Worm (Caenorhabditis elegans) whole organism, mixed stage, embryonic: ENCODE data around the gene T25G12.3.

Experiments used
- M03D4.4 ChIP-seq: sonication (generic microtip); optimal IDR thresholded peaks from 2 replicates; lab custom pipeline; 2017; ENCODE audit warnings: mild to moderate bottlenecking, missing genetic modification characterization, missing compliant biosample characterization
- bed-3 ChIP-seq: fragments of 200-800 bp; sonication (Bioruptor generic); optimal IDR thresholded peaks from 3 replicates; lab custom pipeline; 2018; ENCODE audit warnings: mild to moderate bottlenecking, missing genetic modification characterization, moderate library complexity, missing compliant biosample characterization
- blmp-1 ChIP-seq: fragments of 150-350 bp; optimal IDR thresholded peaks from 2 replicates; lab custom pipeline; 2014; ENCODE audit warnings: missing biosample characterization, missing genetic modification characterization
- ceh-39 ChIP-seq: fragments of 150-350 bp; optimal IDR thresholded peaks from 2 replicates; lab custom pipeline; 2014; ENCODE audit warnings: missing biosample characterization, missing genetic modification characterization
- ceh-43 ChIP-seq: fragments of 200-800 bp; sonication (Bioruptor generic); optimal IDR thresholded peaks from 2 replicates; lab custom pipeline; 2018; ENCODE audit warnings: mild to moderate bottlenecking, missing genetic modification characterization, moderate library complexity, missing compliant biosample characterization
- ceh-83 ChIP-seq: fragments of 200-800 bp; sonication (Bioruptor generic); optimal IDR thresholded peaks from 2 replicates; lab custom pipeline; 2018; ENCODE audit warnings: mild to moderate bottlenecking, missing genetic modification characterization, missing compliant biosample characterization
- ces-1 ChIP-seq: fragments of 150-350 bp; optimal IDR thresholded peaks from 2 replicates; lab custom pipeline; 2014; ENCODE audit warnings: missing biosample characterization, missing genetic modification reagents, missing genetic modification characterization
- cnd-1 ChIP-seq: fragments of 200-800 bp; sonication (Bioruptor generic); optimal IDR thresholded peaks from 2 replicates; lab custom pipeline; 2018; ENCODE audit warnings: mild to moderate bottlenecking, missing genetic modification characterization, missing compliant biosample characterization
- drap-1 ChIP-seq: fragments of 200-800 bp; sonication (Bioruptor generic); optimal IDR thresholded peaks from 3 replicates; lab custom pipeline; 2018; ENCODE audit warnings: mild to moderate bottlenecking, missing genetic modification characterization, missing compliant biosample characterization
- elt-1 ChIP-seq: sonication (generic microtip); optimal IDR thresholded peaks from 2 replicates; lab custom pipeline; 2017; ENCODE audit warnings: missing genetic modification characterization, mild to moderate bottlenecking, missing compliant biosample characterization, antibody characterized with exemption, moderate library complexity, borderline replicate concordance; ENCODE audit not compliant: insufficient read depth
- elt-3 ChIP-seq: fragments of 150-350 bp; optimal IDR thresholded peaks from 2 replicates; lab custom pipeline; 2014; ENCODE audit warnings: missing biosample characterization, missing genetic modification characterization
- ham-2 ChIP-seq: fragments of 200-800 bp; sonication (Bioruptor generic); optimal IDR thresholded peaks from 2 replicates; lab custom pipeline; 2018; ENCODE audit warnings: mild to moderate bottlenecking, missing genetic modification characterization, missing compliant biosample characterization
- hlh-1 ChIP-seq: fragments of 150-350 bp; optimal IDR thresholded peaks from 2 replicates; lab custom pipeline; 2014; ENCODE audit warnings: missing biosample characterization, missing genetic modification reagents, missing genetic modification characterization
- lin-13 ChIP-seq: fragments of 150-350 bp; optimal IDR thresholded peaks from 2 replicates; lab custom pipeline; 2014; ENCODE audit warnings: missing biosample characterization, missing genetic modification characterization
- lin-32 ChIP-seq: fragments of 200-800 bp; sonication (Bioruptor generic); optimal IDR thresholded peaks from 2 replicates; lab custom pipeline; 2018; ENCODE audit warnings: mild to moderate bottlenecking, missing genetic modification characterization, missing compliant biosample characterization
- lsy-2 ChIP-seq: fragments of 150-350 bp; optimal IDR thresholded peaks from 2 replicates; lab custom pipeline; 2014; ENCODE audit warnings: missing biosample characterization, missing genetic modification characterization
- mab-5 ChIP-seq: fragments of 150-350 bp; optimal IDR thresholded peaks from 2 replicates; lab custom pipeline; 2014; ENCODE audit warnings: missing biosample characterization, missing genetic modification characterization
- mep-1 ChIP-seq: fragments of 150-350 bp; optimal IDR thresholded peaks from 2 replicates; lab custom pipeline; 2017; ENCODE audit warnings: missing biosample characterization, missing genetic modification reagents, missing genetic modification characterization, inconsistent platforms
- mls-2 ChIP-seq: sonication (generic microtip); optimal IDR thresholded peaks from 2 replicates; lab custom pipeline; 2016; ENCODE audit warnings: mild to moderate bottlenecking, missing genetic modification characterization, moderate library complexity, missing compliant biosample characterization
- nhr-12 ChIP-seq: fragments of 150-350 bp; optimal IDR thresholded peaks from 2 replicates; lab custom pipeline; 2014; ENCODE audit warnings: missing biosample characterization, missing genetic modification characterization
- nhr-2 ChIP-seq: fragments of 150-350 bp; optimal IDR thresholded peaks from 2 replicates; lab custom pipeline; 2014; ENCODE audit warnings: missing biosample characterization, missing genetic modification characterization
- nhr-237 ChIP-seq: fragments of 150-350 bp; optimal IDR thresholded peaks from 2 replicates; lab custom pipeline; 2014; ENCODE audit warnings: missing biosample characterization, missing genetic modification characterization
- nhr-28 ChIP-seq: fragments of 150-350 bp; optimal IDR thresholded peaks from 2 replicates; lab custom pipeline; 2014; ENCODE audit warnings: missing biosample characterization, missing genetic modification characterization
- nhr-76 ChIP-seq: sonication (generic microtip); optimal IDR thresholded peaks from 2 replicates; lab custom pipeline; 2017; ENCODE audit warnings: missing biosample characterization, missing genetic modification characterization
- pha-4 ChIP-seq: fragments of 150-350 bp; optimal IDR thresholded peaks from 2 replicates; lab custom pipeline; 2018; ENCODE audit warnings: missing biosample characterization, missing genetic modification reagents, missing genetic modification characterization
- sem-2 ChIP-seq: fragments of 200-800 bp; sonication (Bioruptor generic); optimal IDR thresholded peaks from 2 replicates; lab custom pipeline; 2018; ENCODE audit warnings: mild to moderate bottlenecking, missing genetic modification characterization, missing compliant biosample characterization
- snpc-4 ChIP-seq: fragments of 150-350 bp; optimal IDR thresholded peaks from 2 replicates; lab custom pipeline; 2014; ENCODE audit warnings: missing biosample characterization, missing genetic modification characterization
- sptf-1 ChIP-seq: sonication (generic microtip); optimal IDR thresholded peaks from 2 replicates; lab custom pipeline; 2017; ENCODE audit warnings: mild to moderate bottlenecking, missing genetic modification characterization, moderate library complexity, missing compliant biosample characterization
- tbx-8 ChIP-seq: fragments of 200-800 bp; sonication (Bioruptor generic); optimal IDR thresholded peaks from 2 replicates; lab custom pipeline; 2018; ENCODE audit warnings: mild to moderate bottlenecking, missing genetic modification characterization, moderate library complexity, missing compliant biosample characterization
- unc-120 ChIP-seq: sonication (generic microtip); optimal IDR thresholded peaks from 2 replicates; lab custom pipeline; 2017; ENCODE audit warnings: missing genetic modification characterization, missing compliant biosample characterization; ENCODE audit not compliant: poor library complexity, severe bottlenecking
- unc-39 ChIP-seq: fragments of 150-350 bp; optimal IDR thresholded peaks from 2 replicates; lab custom pipeline; 2014; ENCODE audit warnings: missing biosample characterization, missing genetic modification characterization
- unc-62 ChIP-seq: fragments of 150-350 bp; optimal IDR thresholded peaks from 2 replicates; lab custom pipeline; 2014; ENCODE audit warnings: missing biosample characterization, missing genetic modification reagents, missing genetic modification characterization
- zip-8 ChIP-seq: fragments of 150-350 bp; optimal IDR thresholded peaks from 2 replicates; lab custom pipeline; 2014; ENCODE audit warnings: missing biosample characterization, missing genetic modification characterization
- ztf-11 ChIP-seq: fragments of 150-350 bp; optimal IDR thresholded peaks from 2 replicates; lab custom pipeline; 2014; ENCODE audit warnings: missing biosample characterization, missing genetic modification characterization

T25G12.3 gene

DNA sequence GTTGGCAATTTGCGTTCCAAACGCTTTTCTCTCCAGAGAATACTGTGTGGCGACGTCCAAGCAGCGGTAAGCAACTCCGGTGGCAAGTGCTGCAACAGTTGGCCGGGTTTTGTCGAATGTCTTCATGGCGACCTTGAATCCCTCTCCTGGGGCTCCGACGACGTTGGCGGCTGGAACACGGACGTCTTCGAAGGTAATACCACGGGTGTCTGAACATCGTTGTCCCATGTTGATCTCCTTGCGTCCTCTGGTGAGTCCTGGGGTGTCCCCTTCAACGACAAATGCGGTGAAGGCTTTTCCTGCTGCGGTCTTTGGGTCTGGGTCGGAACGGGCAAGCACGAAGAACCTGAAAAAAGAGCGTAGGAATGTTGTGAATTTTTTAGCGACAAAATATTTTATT, 15.7 kb upstream of the T25G12.3 start:
- no peak for TF ChIP-seq zip-8 (tag; lab: Kevin White, UChicago)
- no peak for TF ChIP-seq blmp-1 (tag; lab: Kevin White, UChicago)
- no peak for TF ChIP-seq mep-1
- TF ChIP-seq ces-1 (GFP tag; lab: Kevin White, UChicago): no peak
- no peak for TF ChIP-seq tbx-8
- no peak for TF ChIP-seq ham-2 (GFP tag; lab: Kevin White, UChicago)
- TF ChIP-seq ztf-11: no peak
- TF ChIP-seq lin-13: no peak
- TF ChIP-seq mab-5 (tag; lab: Kevin White, UChicago): no peak
- no peak for TF ChIP-seq ceh-43
- TF ChIP-seq ceh-83: no peak
- TF ChIP-seq bed-3 (GFP tag; lab: Kevin White, UChicago): no peak
- no peak for TF ChIP-seq drap-1 (GFP tag; lab: Kevin White, UChicago)
- no peak for TF ChIP-seq unc-120 (tag; lab: Kevin White, UChicago)
- TF ChIP-seq cnd-1 (tag; lab: Kevin White, UChicago): no peak
- no peak for TF ChIP-seq sem-2 (GFP tag; lab: Kevin White, UChicago)
- no peak for TF ChIP-seq nhr-2 (tag; lab: Kevin White, UChicago)
- TF ChIP-seq sptf-1 (tag; lab: Kevin White, UChicago): no peak

DNA sequence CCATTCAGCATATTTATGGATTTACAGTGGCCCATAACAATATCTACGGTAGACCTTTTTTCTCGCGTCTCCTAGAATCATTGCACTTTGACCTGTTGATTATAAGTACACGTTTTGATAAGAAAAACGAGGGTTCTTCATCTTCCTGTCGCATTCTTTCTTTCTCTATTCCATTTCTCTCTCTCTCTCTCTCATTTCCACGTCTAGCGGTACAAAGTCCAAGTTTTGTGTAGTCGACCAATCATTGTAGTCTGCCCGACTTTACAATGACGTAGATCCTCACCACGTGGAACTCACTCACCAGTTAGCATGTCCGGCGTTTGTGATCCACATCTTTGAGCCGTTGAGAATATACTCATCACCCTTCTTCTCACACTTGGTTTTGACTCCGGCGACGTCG, 15.3 kb upstream of the T25G12.3 start:
- TF ChIP-seq zip-8 (tag; lab: Kevin White, UChicago) (no peak), nhr-12 (no peak), nhr-237 (tag; lab: Kevin White, UChicago) (no peak), unc-62 (GFP tag; lab: Kevin White, UChicago) (peak; percentile 53), unc-120 (tag; lab: Kevin White, UChicago) (peak; percentile 4), ztf-11 (no peak), mab-5 (tag; lab: Kevin White, UChicago) (no peak), blmp-1 (tag; lab: Kevin White, UChicago) (no peak), nhr-28 (tag; lab: Kevin White, UChicago) (no peak), ceh-39 (tag; lab: Kevin White, UChicago) (no peak), bed-3 (GFP tag; lab: Kevin White, UChicago) (no peak), snpc-4 (no peak)

DNA sequence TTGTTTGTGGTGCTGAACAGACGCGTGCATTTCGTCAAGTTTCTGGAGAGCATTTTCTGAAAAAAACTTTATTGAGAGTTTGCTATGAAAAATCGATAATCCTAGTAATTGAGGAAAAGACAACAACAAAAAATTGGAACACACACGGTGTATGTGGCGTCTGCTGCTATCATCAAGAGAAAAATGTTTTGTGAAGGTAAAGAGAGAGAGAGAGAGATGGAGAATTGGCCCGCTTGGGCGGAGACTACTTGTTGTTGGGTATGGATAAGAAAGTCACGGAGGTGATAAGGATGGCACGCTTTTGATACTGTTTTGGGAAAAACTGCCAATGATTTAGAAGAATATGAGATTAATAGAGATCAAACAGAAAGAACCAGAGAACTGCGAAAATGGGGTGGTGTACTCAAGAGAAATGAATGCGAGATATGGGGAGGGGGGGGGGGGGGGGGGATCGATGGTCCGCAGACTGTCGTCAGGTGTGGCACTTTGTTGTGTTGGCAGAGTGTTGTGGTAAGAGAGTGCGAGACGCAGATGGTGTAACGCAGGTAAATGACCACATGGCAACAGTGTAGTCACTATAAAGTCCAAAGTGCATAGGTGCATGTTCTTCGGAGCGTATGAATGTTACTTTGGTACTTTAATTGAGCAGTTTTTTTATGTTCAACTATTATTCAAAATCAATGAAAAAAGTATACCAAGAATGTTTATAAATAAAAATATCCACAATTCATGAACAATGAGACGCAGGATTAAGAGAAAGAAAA, 14.2 kb upstream of the T25G12.3 start, which contains the start of gene acdh-7:
Gene acdh-7, minus strand, starts transcription at position 56 of the 764 bp plus-strand sequence.
- peak; percentile 31 for TF ChIP-seq hlh-1 (tag; lab: Kevin White, UChicago)
- no peak for TF ChIP-seq elt-3 (tag; lab: Kevin White, UChicago)
- no peak for TF ChIP-seq snpc-4
- TF ChIP-seq elt-1 (tag; lab: Kevin White, UChicago): no peak
- no peak for TF ChIP-seq mls-2 (tag; lab: Kevin White, UChicago)
- no peak for TF ChIP-seq nhr-76
- no peak for TF ChIP-seq unc-39 (tag; lab: Kevin White, UChicago)
- TF ChIP-seq cnd-1 (tag; lab: Kevin White, UChicago): peak; percentile 36
- TF ChIP-seq nhr-12: peak; percentile 69
- TF ChIP-seq mab-5 (tag; lab: Kevin White, UChicago): no peak
- TF ChIP-seq ztf-11: no peak
- no peak for TF ChIP-seq pha-4 (tag; lab: Kevin White, UChicago)
- no peak for TF ChIP-seq lsy-2 (tag; lab: Kevin White, UChicago)
- TF ChIP-seq zip-8 (tag; lab: Kevin White, UChicago): no peak
- TF ChIP-seq blmp-1 (tag; lab: Kevin White, UChicago): no peak
- peak; percentile 25 for TF ChIP-seq M03D4.4 (tag; lab: Kevin White, UChicago)
- no peak for TF ChIP-seq tbx-8
- TF ChIP-seq nhr-28 (tag; lab: Kevin White, UChicago): no peak
- TF ChIP-seq bed-3 (GFP tag; lab: Kevin White, UChicago): no peak
- TF ChIP-seq ces-1 (GFP tag; lab: Kevin White, UChicago): no peak
- TF ChIP-seq sem-2 (GFP tag; lab: Kevin White, UChicago): no peak
- peak; percentile 35 for TF ChIP-seq lin-32 (GFP tag; lab: Kevin White, UChicago)
- no peak for TF ChIP-seq lin-13
